Worm (Caenorhabditis elegans) whole organism, L2 larva: ENCODE measurements around the gene ZK418.5.

ENCODE experiments used
- C34F6.9 ChIP-seq: fragments of 150-350 bp; optimal IDR thresholded peaks from 2 replicates; lab custom pipeline; 2014; ENCODE audit warnings: missing biosample characterization, missing genetic modification characterization
- ceh-16 ChIP-seq: fragments of 150-350 bp; optimal IDR thresholded peaks from 2 replicates; lab custom pipeline; 2014; ENCODE audit warnings: missing biosample characterization, missing genetic modification characterization
- crh-2 ChIP-seq: sonication (generic microtip); optimal IDR thresholded peaks from 2 replicates; lab custom pipeline; 2017; ENCODE audit warnings: missing biosample characterization, missing genetic modification characterization
- fos-1 ChIP-seq: fragments of 150-350 bp; optimal IDR thresholded peaks from 2 replicates; lab custom pipeline; 2014; ENCODE audit warnings: missing biosample characterization, missing genetic modification characterization
- gmeb-1 ChIP-seq: fragments of 150-350 bp; optimal IDR thresholded peaks from 2 replicates; lab custom pipeline; 2014; ENCODE audit warnings: missing biosample characterization, missing genetic modification characterization
- lin-39 ChIP-seq: fragments of 150-350 bp; optimal IDR thresholded peaks from 2 replicates; lab custom pipeline; 2014; ENCODE audit warnings: missing biosample characterization, missing genetic modification reagents, missing genetic modification characterization
- lsy-2 ChIP-seq, 2 experiments: fragments of 150-350 bp in 1 of 2; sonication (generic microtip) in 1 of 2; optimal IDR thresholded peaks; 2 replicates each; lab custom pipeline; 2014 to 2017; ENCODE audit warnings: missing biosample characterization in 2 of 2, missing genetic modification characterization in 2 of 2
- mab-5 ChIP-seq: fragments of 150-350 bp; optimal IDR thresholded peaks from 2 replicates; lab custom pipeline; 2014; ENCODE audit warnings: missing biosample characterization, missing genetic modification characterization
- mbf-1 ChIP-seq: sonication (generic microtip); optimal IDR thresholded peaks from 2 replicates; lab custom pipeline; 2017; ENCODE audit warnings: missing biosample characterization, missing genetic modification characterization
- nhr-12 ChIP-seq: fragments of 150-350 bp; optimal IDR thresholded peaks from 2 replicates; lab custom pipeline; 2014; ENCODE audit warnings: missing biosample characterization, missing genetic modification characterization
- nhr-23 ChIP-seq: fragments of 150-350 bp; optimal IDR thresholded peaks from 2 replicates; lab custom pipeline; 2014; ENCODE audit warnings: missing biosample characterization, missing genetic modification reagents, missing genetic modification characterization
- nhr-237 ChIP-seq: fragments of 150-350 bp; optimal IDR thresholded peaks from 2 replicates; lab custom pipeline; 2014; ENCODE audit warnings: missing biosample characterization, missing genetic modification characterization
- sem-4 ChIP-seq: fragments of 150-350 bp; optimal IDR thresholded peaks from 2 replicates; lab custom pipeline; 2014; ENCODE audit warnings: missing biosample characterization, missing genetic modification reagents, missing genetic modification characterization
- sma-3 ChIP-seq: sonication (generic microtip); optimal IDR thresholded peaks from 2 replicates; lab custom pipeline; 2016; ENCODE audit warnings: missing genetic modification reagents, missing genetic modification characterization, missing compliant biosample characterization
- snpc-4 ChIP-seq: fragments of 150-350 bp; optimal IDR thresholded peaks from 2 replicates; lab custom pipeline; 2014; ENCODE audit warnings: missing biosample characterization, missing genetic modification characterization
- unc-39 ChIP-seq: fragments of 150-350 bp; optimal IDR thresholded peaks from 2 replicates; lab custom pipeline; 2014; ENCODE audit warnings: missing biosample characterization, missing genetic modification characterization
- unc-55 ChIP-seq: fragments of 150-350 bp; sonication (generic microtip); optimal IDR thresholded peaks from 3 replicates; lab custom pipeline; 2014; ENCODE audit warnings: missing biosample characterization, missing genetic modification reagents, missing genetic modification characterization
- unc-62 ChIP-seq: fragments of 150-350 bp; optimal IDR thresholded peaks from 2 replicates; lab custom pipeline; 2014; ENCODE audit warnings: missing biosample characterization, missing genetic modification reagents, missing genetic modification characterization
- ztf-1 ChIP-seq: fragments of 200-800 bp; sonication (Bioruptor generic); conservative IDR thresholded peaks from 2 replicates; pipeline ENCODE4 v1.3.6; 2022; ENCODE audit warnings: missing genetic modification characterization, missing compliant biosample characterization

ZK418.5 gene

DNA sequence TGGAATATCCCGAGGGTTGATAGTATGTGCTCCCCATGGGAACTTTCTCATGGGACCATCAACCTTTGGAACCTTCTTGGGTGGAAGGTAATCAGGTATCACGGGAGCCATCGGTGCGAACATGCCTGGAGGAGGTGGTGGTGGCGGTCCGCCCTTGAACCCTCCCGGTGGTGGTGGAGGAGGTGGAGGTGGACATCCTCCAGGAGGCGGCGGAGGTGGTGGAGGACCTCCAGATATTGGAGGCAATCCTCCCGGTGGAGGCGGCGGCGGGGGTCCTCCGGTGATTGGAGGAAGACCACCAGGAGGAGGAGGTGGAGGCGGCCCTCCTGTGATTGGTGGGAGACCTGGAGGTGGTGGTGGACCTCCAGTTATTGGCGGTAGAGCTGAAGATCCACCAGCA, 47.8 kb downstream of the ZK418.5 start:
- TF ChIP-seq nhr-12 = no peak
- TF ChIP-seq unc-39 (tag; lab: Kevin White, UChicago) = no peak
- TF ChIP-seq mbf-1 = no peak
- no peak for TF ChIP-seq nhr-23 (tag; lab: Kevin White, UChicago)
- no peak for TF ChIP-seq nhr-237 (tag; lab: Kevin White, UChicago)
- TF ChIP-seq unc-62 (GFP tag; lab: Kevin White, UChicago) = no peak
- no peak for TF ChIP-seq ceh-16 (tag; lab: Kevin White, UChicago)
- TF ChIP-seq lin-39 (tag; lab: Kevin White, UChicago) = no peak
- no peak for TF ChIP-seq snpc-4
- TF ChIP-seq mab-5 (tag; lab: Kevin White, UChicago) = no peak
- TF ChIP-seq gmeb-1 (tag; lab: Kevin White, UChicago) = no peak
- TF ChIP-seq fos-1 = no peak
- TF ChIP-seq C34F6.9 = no peak
- no peak for TF ChIP-seq sma-3
- no peak for TF ChIP-seq unc-55 (GFP tag; lab: Kevin White, UChicago)
- TF ChIP-seq lsy-2 (tag; optimal IDR thresholded peaks at IDR 0.05; lab: Kevin White, UChicago) = no peak
- no peak for TF ChIP-seq ztf-1
- TF ChIP-seq crh-2 = no peak
- TF ChIP-seq sem-4 (tag; lab: Kevin White, UChicago) = no peak
